Worm (Caenorhabditis elegans): ENCODE results near the gene cpg-4.

The cpg-4 gene

ce11 chrV:6047818-6048217 lies 51.6 kb downstream of the cpg-4 start, which contains the start of gene pgap-3:
TSS of gene pgap-3 (minus strand) at chrV:6047918.
- TF ChIP-seq pag-3 (tag; optimal IDR thresholded peaks at IDR 0.05; ENCODE audit: borderline replicate concordance) (no peak), pros-1 (tag; optimal IDR thresholded peaks at IDR 0.05) (no peak), ztf-16 (tag; optimal IDR thresholded peaks at IDR 0.05) (no peak), K09A11.1 (tag; optimal IDR thresholded peaks at IDR 0.05; ENCODE audit: insufficient read depth) (no peak), hlh-6 (tag; optimal IDR thresholded peaks at IDR 0.05) (no peak), lin-11 (tag; optimal IDR thresholded peaks at IDR 0.05) (no peak), ceh-2 (tag; optimal IDR thresholded peaks at IDR 0.05) (no peak), C08G9.2 (tag; optimal IDR thresholded peaks at IDR 0.05) (no peak), zip-5 (tag; optimal IDR thresholded peaks at IDR 0.05) (no peak), unc-86 (tag; optimal IDR thresholded peaks at IDR 0.05) (no peak), hlh-30 (tag; optimal IDR thresholded peaks at IDR 0.05; ENCODE audit: insufficient read depth) (no peak), ahr-1 (tag; optimal IDR thresholded peaks at IDR 0.05) (no peak), dmd-4 (tag; optimal IDR thresholded peaks at IDR 0.05; ENCODE audit: borderline replicate concordance) (no peak)

All from whole organism, late embryonic.